Fruit fly (Drosophila melanogaster): ENCODE measurements around the gene CG43074.
A peak's percentile ranks its signal among the peaks of the same experiment; 100 is the strongest.

Gene CG43074

dm6 chr3L:3436838-3437663, 47.4 kb downstream of the CG43074 start (continued):
- peak; percentile 38 for TF ChIP-seq CG17359 (tag; optimal IDR thresholded peaks at IDR 0.05)
- TF ChIP-seq Hr78 (GFP tag; optimal IDR thresholded peaks at IDR 0.05), result no peak
- TF ChIP-seq CG18764 (GFP tag; optimal IDR thresholded peaks at IDR 0.05), result no peak
- no peak for TF ChIP-seq Doc2 (GFP tag; IDR thresholded peaks at IDR 0.05)
- TF ChIP-seq E2f1 (GFP tag; IDR thresholded peaks at IDR 0.05), result peak; percentile 29; the same call in 1 of the 2 replicates
- TF ChIP-seq Doc3 (GFP tag; IDR thresholded peaks at IDR 0.05; ENCODE audit: partially characterized antibody), result no peak
- TF ChIP-seq Nf-YB (GFP tag; optimal IDR thresholded peaks at IDR 0.05), result peak; percentile 10
- TF ChIP-seq CG15601 (tag; optimal IDR thresholded peaks at IDR 0.05), result peak; percentile 5
- peak; percentile 86 for TF ChIP-seq sr (GFP tag; IDR thresholded peaks at IDR 0.05)
- TF ChIP-seq ftz-f1 (GFP tag; optimal IDR thresholded peaks at IDR 0.05), result peak; percentile 64
- TF ChIP-seq Deaf1 (tag; optimal IDR thresholded peaks at IDR 0.05), result peak; percentile 46
- no peak for TF ChIP-seq Mes4 (GFP tag; optimal IDR thresholded peaks at IDR 0.05)
- TF ChIP-seq ato (GFP tag; IDR thresholded peaks at IDR 0.05; ENCODE audit: partially characterized antibody), result no peak
- peak; percentile 49 for TF ChIP-seq vvl (GFP tag; IDR thresholded peaks at IDR 0.05)
- TF ChIP-seq croc (GFP tag; conservative IDR thresholded peaks at IDR 0.05), result no peak
- no peak for TF ChIP-seq crc (GFP tag; optimal IDR thresholded peaks at IDR 0.05)
- TF ChIP-seq Six4 (GFP tag; optimal IDR thresholded peaks at IDR 0.05), result no peak
- peak; percentile 42 for TF ChIP-seq Hand (GFP tag; optimal IDR thresholded peaks at IDR 0.05)
- TF ChIP-seq sob (GFP tag; IDR thresholded peaks at IDR 0.05), result peak; percentile 41
- TF ChIP-seq CG32767 (GFP tag; IDR thresholded peaks at IDR 0.05), result 0 out of 2 replicates have a peak, but pooled peaks have one; percentile 20
- no peak for TF ChIP-seq hth (optimal IDR thresholded peaks at IDR 0.05)
- peak; percentile 38 for TF ChIP-seq CG2120 (GFP tag; optimal IDR thresholded peaks at IDR 0.05)
- peak; percentile 59; the same call in 2 of the 3 replicates for TF ChIP-seq row (GFP tag; IDR thresholded peaks at IDR 0.05)
- TF ChIP-seq CG12769 (tag; optimal IDR thresholded peaks at IDR 0.05), result peak; percentile 46
- peak; percentile 39 for TF ChIP-seq gsb (GFP tag; IDR thresholded peaks at IDR 0.05)
- TF ChIP-seq CG10431 (GFP tag; optimal IDR thresholded peaks at IDR 0.05), result no peak
- TF ChIP-seq sens-2 (GFP tag; IDR thresholded peaks at IDR 0.05), result no peak
- TF ChIP-seq insv (GFP tag; optimal IDR thresholded peaks at IDR 0.05), result no peak
- TF ChIP-seq cg (GFP tag; optimal IDR thresholded peaks at IDR 0.05), result peak; percentile 70
- TF ChIP-seq CG8388 (GFP tag; optimal IDR thresholded peaks at IDR 0.05), result peak; percentile 36
- no peak for TF ChIP-seq CG3995 (GFP tag; optimal IDR thresholded peaks at IDR 0.05)
- TF ChIP-seq Bgb (GFP tag; IDR thresholded peaks at IDR 0.05; ENCODE audit: partially characterized antibody), result no peak
- peak; percentile 25 for TF ChIP-seq oc (tag; optimal IDR thresholded peaks at IDR 0.05)
- TF ChIP-seq slou (GFP tag; optimal IDR thresholded peaks at IDR 0.05), result no peak
- TF ChIP-seq CG32772 (GFP tag; IDR thresholded peaks at IDR 0.05), result 0 out of 2 replicates have a peak, but pooled peaks have one; percentile 19
- TF ChIP-seq CG2116 (GFP tag; optimal IDR thresholded peaks at IDR 0.05), result no peak
- TF ChIP-seq maf-S (GFP tag; optimal IDR thresholded peaks at IDR 0.05), result no peak
- TF ChIP-seq CG30403 (GFP tag; optimal IDR thresholded peaks at IDR 0.05), result peak; percentile 68
- peak in 1 of 2 experiments; percentile 16 for TF ChIP-seq dpn (GFP tag; optimal IDR thresholded peaks at IDR 0.05)
- TF ChIP-seq CkIIα-i1 (GFP tag; IDR thresholded peaks at IDR 0.05), result no peak
- no peak for TF ChIP-seq danr (GFP tag; IDR thresholded peaks at IDR 0.05)
- no peak for TF ChIP-seq HmgD (GFP tag; optimal IDR thresholded peaks at IDR 0.05)
- TF ChIP-seq CG3281 (GFP tag; optimal IDR thresholded peaks at IDR 0.05), result peak; percentile 40
- TF ChIP-seq trem (tag; optimal IDR thresholded peaks at IDR 0.05), result no peak
- no peak for TF ChIP-seq CG2202 (tag; optimal IDR thresholded peaks at IDR 0.05)
- peak; percentile 16 for TF ChIP-seq ind (GFP tag; optimal IDR thresholded peaks at IDR 0.05)
- no peak for TF ChIP-seq CG4360 (GFP tag; IDR thresholded peaks at IDR 0.05)
- peak; percentile 77 for TF ChIP-seq CG15269 (tag; optimal IDR thresholded peaks at IDR 0.05)
- TF ChIP-seq Dfd (GFP tag; optimal IDR thresholded peaks at IDR 0.05), result no peak
